Worm (Caenorhabditis elegans) whole organism, midembryonic: ENCODE measurements around the gene prde-1.

Source experiments
- T22C8.4 ChIP-seq: fragments of 200-800 bp; sonication (Bioruptor generic); IDR thresholded peaks from 2 replicates; pipeline ENCODE4 v1.3.6; 2022; ENCODE audit warnings: missing genetic modification characterization, missing compliant biosample characterization
- cog-1 ChIP-seq: sonication (generic microtip); optimal IDR thresholded peaks from 2 replicates; lab custom pipeline; 2016; ENCODE audit warnings: missing genetic modification characterization, missing compliant biosample characterization
- flt-1 ChIP-seq: fragments of 200-800 bp; sonication (Bioruptor generic); IDR thresholded peaks from 2 replicates; pipeline ENCODE4 v1.3.6; 2022; ENCODE audit warnings: missing genetic modification characterization, missing compliant biosample characterization
- klf-2 ChIP-seq: fragments of 200-800 bp; sonication (Bioruptor generic); conservative IDR thresholded peaks from 2 replicates; pipeline ENCODE4 v1.3.6; 2022; ENCODE audit warnings: missing genetic modification reagents, missing genetic modification characterization, missing compliant biosample characterization
- med-1 ChIP-seq: sonication (generic microtip); optimal IDR thresholded peaks from 2 replicates; lab custom pipeline; 2017; ENCODE audit warnings: missing genetic modification characterization, mild to moderate bottlenecking, missing compliant biosample characterization, antibody characterized with exemption, missing genetic modification reagents; ENCODE audit not compliant: insufficient read depth
- tab-1 ChIP-seq: fragments of 200-800 bp; sonication (Bioruptor generic); IDR thresholded peaks from 2 replicates; pipeline ENCODE4 v1.3.6; 2022; ENCODE audit warnings: missing genetic modification characterization, missing compliant biosample characterization
- ztf-23 ChIP-seq: fragments of 200-800 bp; sonication (Bioruptor generic); IDR thresholded peaks from 2 replicates; pipeline ENCODE4 v1.3.6; 2022; ENCODE audit warnings: missing genetic modification reagents, missing genetic modification characterization, missing compliant biosample characterization
- ztf-29 ChIP-seq: fragments of 200-800 bp; sonication (Bioruptor generic); IDR thresholded peaks from 2 replicates; pipeline ENCODE4 v1.3.6; 2022; ENCODE audit warnings: missing genetic modification reagents, missing genetic modification characterization, missing compliant biosample characterization

- no peak for TF ChIP-seq ztf-29 (GFP tag; lab: Robert Waterston, UW)
- no peak for TF ChIP-seq T22C8.4 (GFP tag; lab: Robert Waterston, UW)
- no peak for TF ChIP-seq klf-2 (GFP tag; lab: Robert Waterston, UW)
- no peak for TF ChIP-seq flt-1
- no peak for TF ChIP-seq cog-1 (tag; lab: Kevin White, UChicago)
- TF ChIP-seq med-1, result no peak
- no peak for TF ChIP-seq ztf-23
- no peak for TF ChIP-seq tab-1 (GFP tag; lab: Robert Waterston, UW)
Measured at ce11 chrV:15533096-15533495, 4.9 kb upstream of the prde-1 start, which contains the start of gene F21A3.11.
